Fruit fly (Drosophila melanogaster) whole organism, wandering third instar larva: ENCODE measurements around the gene CG7236.

Experiments
- Abd-B ChIP-seq: fragments of >200 bp; optimal IDR thresholded peaks from 2 replicates; lab custom pipeline; 2017; ENCODE audit warnings: missing biosample characterization, missing genetic modification characterization
- CG9705 ChIP-seq: fragments of 200-800 bp; sonication (Bioruptor generic); optimal IDR thresholded peaks from 2 replicates; lab custom pipeline; 2018; ENCODE audit warnings: missing biosample characterization, mild to moderate bottlenecking, missing genetic modification characterization
- CrebA ChIP-seq: fragments of 200-800 bp; sonication (Bioruptor generic); optimal IDR thresholded peaks from 2 replicates; lab custom pipeline; 2016; ENCODE audit warnings: missing biosample characterization, mild to moderate bottlenecking, missing genetic modification characterization, borderline replicate concordance
- Dfd ChIP-seq: fragments of >200 bp; optimal IDR thresholded peaks from 2 replicates; lab custom pipeline; 2017; ENCODE audit warnings: missing biosample characterization, missing genetic modification characterization
- Dif ChIP-seq: fragments of 200-275, 200-300 bp; sonication (Bioruptor generic); optimal IDR thresholded peaks from 2 replicates; lab custom pipeline; 2018; ENCODE audit warnings: missing biosample characterization, missing genetic modification characterization; ENCODE audit not compliant: partially characterized antibody
- HLH106 ChIP-seq: fragments of 200-800 bp; optimal IDR thresholded peaks from 3 replicates; lab custom pipeline; 2019; ENCODE audit warnings: missing biosample characterization, mild to moderate bottlenecking, missing genetic modification characterization, moderate library complexity
- Hnf4 ChIP-seq: fragments of 200-800 bp; sonication (Bioruptor generic); optimal IDR thresholded peaks from 2 replicates; lab custom pipeline; 2016; ENCODE audit warnings: missing biosample characterization, mild to moderate bottlenecking, missing genetic modification characterization
- Hr78 ChIP-seq: fragments of >200 bp; optimal IDR thresholded peaks from 2 replicates; lab custom pipeline; 2017; ENCODE audit warnings: missing biosample characterization, missing genetic modification characterization
- Hr83 ChIP-seq: fragments of 200-300 bp; sonication (Bioruptor generic); optimal IDR thresholded peaks from 2 replicates; lab custom pipeline; 2016; ENCODE audit warnings: missing biosample characterization, mild to moderate bottlenecking, missing genetic modification characterization, moderate library complexity; ENCODE audit not compliant: poor library complexity, severe bottlenecking
- N ChIP-seq: fragments of >200 bp; optimal IDR thresholded peaks from 2 replicates; lab custom pipeline; 2018; ENCODE audit warnings: missing biosample characterization, missing external identifiers, missing genetic modification characterization
- OdsH ChIP-seq: fragments of 200-800 bp; sonication (Bioruptor generic); optimal IDR thresholded peaks from 2 replicates; lab custom pipeline; 2016; ENCODE audit warnings: missing biosample characterization, mild to moderate bottlenecking, missing genetic modification characterization
- Rel ChIP-seq, 2 experiments: fragments of 200-800 bp; sonication (Bioruptor generic) in 1 of 2; optimal IDR thresholded peaks; 2 replicates in 1 of 2; 3 replicates in 1 of 2; lab custom pipeline; 2016 to 2019; ENCODE audit warnings: mild to moderate bottlenecking in 2 of 2, missing biosample characterization in 2 of 2, missing genetic modification characterization in 2 of 2, moderate library complexity in 1 of 2
- Sp1 ChIP-seq: fragments of 200-800 bp; sonication (Bioruptor generic); optimal IDR thresholded peaks from 3 replicates; lab custom pipeline; 2019; ENCODE audit warnings: missing biosample characterization, mild to moderate bottlenecking, missing genetic modification characterization, moderate library complexity
- Vsx2 ChIP-seq: fragments of 200-300, 225-300 bp; sonication (Bioruptor generic); optimal IDR thresholded peaks from 2 replicates; lab custom pipeline; 2018; ENCODE audit warnings: missing biosample characterization, missing genetic modification characterization; ENCODE audit not compliant: partially characterized antibody
- br ChIP-seq: fragments of 200-800 bp; sonication (Bioruptor generic); optimal IDR thresholded peaks from 2 replicates; lab custom pipeline; 2016; ENCODE audit warnings: missing biosample characterization, missing genetic modification characterization
- dl ChIP-seq, 2 experiments: fragments of 175-275, 200-275 bp in 1 of 2; fragments of 200-275 bp in 1 of 2; sonication (Bioruptor generic); optimal IDR thresholded peaks; lab custom pipeline; 2018; ENCODE audit warnings: mild to moderate bottlenecking in 2 of 2, missing biosample characterization in 2 of 2, missing genetic modification characterization in 2 of 2, moderate library complexity in 2 of 2; ENCODE audit not compliant: partially characterized antibody in 2 of 2, insufficient read depth in 1 of 2
- dmrt93B ChIP-seq: fragments of 200-800 bp; sonication (Bioruptor generic); optimal IDR thresholded peaks from 2 replicates; lab custom pipeline; 2018; ENCODE audit warnings: missing biosample characterization, mild to moderate bottlenecking, missing genetic modification characterization
- dsf ChIP-seq: sonication (Bioruptor generic); optimal IDR thresholded peaks from 2 replicates; lab custom pipeline; 2016; ENCODE audit warnings: missing biosample characterization, missing genetic modification characterization, borderline replicate concordance
- ey ChIP-seq: fragments of 200-800 bp; sonication (Bioruptor generic); optimal IDR thresholded peaks from 2 replicates; lab custom pipeline; 2016; ENCODE audit warnings: missing biosample characterization, missing genetic modification characterization
- fru ChIP-seq: fragments of 200-800 bp; sonication (Bioruptor generic); optimal IDR thresholded peaks from 3 replicates; lab custom pipeline; 2016; ENCODE audit warnings: missing biosample characterization, mild to moderate bottlenecking, missing genetic modification characterization
- h ChIP-seq: fragments of 200-800 bp; sonication (Bioruptor generic); optimal IDR thresholded peaks from 3 replicates; lab custom pipeline; 2016; ENCODE audit warnings: missing biosample characterization, mild to moderate bottlenecking, missing genetic modification characterization
- jim ChIP-seq: fragments of 175-275, 200-325 bp; sonication (Bioruptor generic); optimal IDR thresholded peaks from 2 replicates; lab custom pipeline; 2016; ENCODE audit warnings: missing biosample characterization, mild to moderate bottlenecking, missing genetic modification characterization
- lola ChIP-seq: fragments of >200 bp; optimal IDR thresholded peaks from 2 replicates; lab custom pipeline; 2017; ENCODE audit warnings: missing biosample characterization, missing genetic modification characterization
- pan ChIP-seq: fragments of >200 bp; optimal IDR thresholded peaks from 2 replicates; lab custom pipeline; 2017
- psq ChIP-seq: fragments of 200-800 bp; sonication (Bioruptor generic); optimal IDR thresholded peaks from 3 replicates; lab custom pipeline; 2017; ENCODE audit warnings: missing biosample characterization, mild to moderate bottlenecking, missing genetic modification characterization, moderate library complexity
- rgr ChIP-seq: fragments of 200-800 bp; sonication (Bioruptor generic); optimal IDR thresholded peaks from 3 replicates; lab custom pipeline; 2016; ENCODE audit warnings: missing biosample characterization, mild to moderate bottlenecking, missing genetic modification characterization
- sv ChIP-seq: fragments of 200-800 bp; sonication (Bioruptor generic); optimal IDR thresholded peaks from 3 replicates; lab custom pipeline; 2016; ENCODE audit warnings: missing biosample characterization, missing genetic modification characterization
- tai ChIP-seq: sonication (Bioruptor generic); optimal IDR thresholded peaks from 2 replicates; lab custom pipeline; 2016; ENCODE audit warnings: missing biosample characterization, missing genetic modification characterization
- usp ChIP-seq: fragments of >200 bp; optimal IDR thresholded peaks from 2 replicates; lab custom pipeline; 2017; ENCODE audit warnings: missing biosample characterization, missing genetic modification characterization
- woc ChIP-seq: sonication (Bioruptor generic); optimal IDR thresholded peaks from 2 replicates; lab custom pipeline; 2016; ENCODE audit warnings: missing biosample characterization, mild to moderate bottlenecking, missing genetic modification characterization

Gene CG7236

DNA sequence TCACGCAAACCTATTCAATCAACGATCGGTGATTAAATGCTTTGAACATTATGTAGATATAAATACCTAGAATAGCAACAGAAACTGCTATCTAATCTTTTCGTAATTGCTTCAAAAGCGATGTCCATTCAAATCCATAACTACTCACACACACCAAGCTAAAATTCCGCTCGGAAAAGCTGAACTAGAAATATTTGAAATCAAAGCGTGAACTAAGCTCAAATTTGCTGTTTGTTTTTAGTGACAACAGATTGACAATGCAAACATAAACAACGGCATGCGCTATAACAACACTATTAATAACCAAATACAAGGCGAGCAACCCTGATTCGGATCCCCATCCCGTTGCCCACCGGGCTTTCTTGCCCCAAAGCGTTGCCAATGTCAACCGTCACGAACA, at the start of gene CG7236:
CG7236 (plus strand) TSS at position 301 of the 400 bp plus-strand sequence.
- TF ChIP-seq Hr78 (GFP tag; lab: Kevin White, UChicago) (no peak), dsf (GFP tag; lab: Kevin White, UChicago) (no peak), tai (GFP tag; lab: Kevin White, UChicago) (no peak), pan (lab: Kevin White, UChicago) (no peak), Vsx2 (GFP tag; lab: Kevin White, UChicago) (no peak), psq (GFP tag; lab: Kevin White, UChicago) (no peak)

DNA sequence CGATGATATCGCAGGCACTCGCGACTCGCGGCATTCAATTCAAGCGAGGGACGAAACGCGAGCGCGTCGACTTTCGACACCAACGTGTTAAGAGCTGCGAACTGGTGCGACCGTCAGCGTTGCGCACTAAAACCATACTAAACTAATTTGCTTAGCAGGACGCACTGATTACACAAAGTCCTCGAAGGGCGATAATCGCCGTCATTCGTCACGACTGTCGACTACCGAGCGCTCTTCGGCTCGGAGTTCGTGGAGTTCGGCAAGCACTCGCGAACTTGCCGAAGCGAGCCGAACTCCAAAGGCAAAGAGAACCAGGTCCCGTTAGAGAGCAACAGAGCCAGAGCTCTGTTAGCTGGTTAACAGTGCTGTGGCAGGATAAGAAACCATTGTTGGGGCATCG, 47.8 kb upstream of the CG7236 start, which contains the start of gene DIP-theta:
DIP-theta (minus strand) TSS at position 146 of the 400 bp plus-strand sequence.
- TF ChIP-seq Dif (no peak), dmrt93B (no peak), Dfd (GFP tag; lab: Kevin White, UChicago) (no peak), dsf (GFP tag; lab: Kevin White, UChicago) (no peak), Hr78 (GFP tag; lab: Kevin White, UChicago) (no peak), rgr (GFP tag; lab: Kevin White, UChicago) (no peak), Hr83 (GFP tag; lab: Kevin White, UChicago) (no peak), dl (GFP tag; optimal IDR thresholded peaks at IDR 0.05; lab: Kevin White, UChicago; ENCODE audit: insufficient read depth in 1 of 2, partially characterized antibody in 2 of 2) (no peak), woc (no peak), fru (GFP tag; lab: Kevin White, UChicago) (no peak), Hnf4 (GFP tag; lab: Kevin White, UChicago) (no peak), sv (GFP tag; lab: Kevin White, UChicago) (no peak), usp (GFP tag; lab: Kevin White, UChicago) (no peak)

DNA sequence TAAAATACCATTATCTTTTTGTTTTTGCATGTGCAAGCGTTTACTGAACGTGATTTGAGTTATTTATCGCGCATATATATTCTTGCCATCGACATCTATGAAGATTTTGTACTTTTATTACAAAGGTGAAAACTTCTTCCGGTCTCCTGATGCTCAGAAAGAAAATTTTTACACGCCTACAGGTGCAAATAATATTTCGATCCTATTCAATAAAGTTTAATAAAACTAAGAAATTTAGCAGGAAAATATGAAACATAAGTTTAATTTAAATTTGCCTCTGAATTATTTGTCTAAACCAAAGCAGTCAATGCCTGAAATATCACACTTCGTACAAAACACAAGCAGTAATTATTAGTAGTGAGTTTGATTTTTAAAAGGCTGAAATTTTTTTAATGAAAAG, 43.6 kb upstream of the CG7236 start, which contains the start of gene Hsp60C:
Hsp60C (plus strand) TSS at position 301 of the 400 bp plus-strand sequence.
- TF ChIP-seq h (no peak), jim (no peak), OdsH (GFP tag; lab: Kevin White, UChicago) (no peak), dl (GFP tag; optimal IDR thresholded peaks at IDR 0.05; lab: Kevin White, UChicago; ENCODE audit: insufficient read depth in 1 of 2, partially characterized antibody in 2 of 2) (no peak), Dif (no peak), CrebA (no peak), Rel (GFP tag; optimal IDR thresholded peaks at IDR 0.05; lab: Kevin White, UChicago) (no peak), Rel (tag; optimal IDR thresholded peaks at IDR 0.05; lab: Kevin White, UChicago) (no peak), br (GFP tag; lab: Kevin White, UChicago) (no peak), CG9705 (no peak), ey (no peak), psq (GFP tag; lab: Kevin White, UChicago) (no peak)

DNA sequence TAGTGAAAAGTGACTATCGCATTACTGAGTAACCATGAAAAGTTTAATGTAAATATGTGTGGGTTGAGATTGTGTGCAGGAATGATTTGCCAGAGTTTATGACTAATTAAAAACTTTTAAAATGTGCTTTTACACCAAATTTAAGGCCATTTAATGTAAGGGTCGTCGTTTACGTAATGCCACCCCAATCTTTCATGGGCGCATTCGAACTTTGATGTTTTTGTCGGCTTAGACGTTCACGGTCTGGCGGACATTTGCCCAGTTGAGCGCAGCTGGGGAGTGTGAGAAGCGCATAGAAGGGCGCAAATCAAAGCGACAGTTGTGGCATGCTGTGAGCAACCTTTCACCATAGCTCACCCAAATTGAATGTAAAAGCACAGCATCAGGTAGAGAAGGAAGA, 27.9 kb upstream of the CG7236 start, which contains the start of gene CG12511:
CG12511 (plus strand) TSS at position 301 of the 400 bp plus-strand sequence.
- no peak for TF ChIP-seq br (GFP tag; lab: Kevin White, UChicago)
- TF ChIP-seq sv (GFP tag; lab: Kevin White, UChicago), result no peak
- TF ChIP-seq Dif, result no peak
- no peak for TF ChIP-seq psq (GFP tag; lab: Kevin White, UChicago)
- no peak for TF ChIP-seq Hr78 (GFP tag; lab: Kevin White, UChicago)
- TF ChIP-seq woc, result no peak
- TF ChIP-seq HLH106 (tag; lab: Kevin White, UChicago), result no peak
- no peak for TF ChIP-seq N (GFP tag; lab: Kevin White, UChicago)
- TF ChIP-seq OdsH (GFP tag; lab: Kevin White, UChicago), result no peak

DNA sequence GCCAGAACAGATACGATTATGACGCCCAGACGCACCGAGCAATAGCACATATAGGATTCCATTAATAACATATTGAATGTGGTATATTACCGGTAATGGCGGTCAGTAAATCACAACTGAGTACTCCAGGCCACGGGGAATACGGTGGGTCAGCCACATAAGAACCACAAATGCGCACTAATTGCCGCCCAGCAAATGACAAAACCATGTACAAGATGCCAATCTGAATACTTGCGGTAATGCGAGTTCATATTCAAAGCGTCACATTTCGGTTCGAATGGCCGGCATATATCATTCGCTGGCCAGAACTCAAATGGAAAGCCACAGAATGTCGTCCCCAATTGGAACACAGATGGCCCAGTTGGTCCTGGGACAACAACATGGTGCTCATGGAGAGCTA, 10.4 kb downstream of the CG7236 start, which contains the start of the genes CG14007 and CG34011:
CG14007 (minus strand) TSS at position 101 of the 400 bp plus-strand sequence.
CG34011 (plus strand) TSS at position 122 of the 400 bp plus-strand sequence.
- TF ChIP-seq ey, result no peak
- TF ChIP-seq OdsH (GFP tag; lab: Kevin White, UChicago), result no peak
- TF ChIP-seq h, result no peak
- TF ChIP-seq Sp1 (GFP tag; lab: Kevin White, UChicago), result no peak
- TF ChIP-seq HLH106 (tag; lab: Kevin White, UChicago), result no peak
- no peak for TF ChIP-seq CrebA
- TF ChIP-seq N (GFP tag; lab: Kevin White, UChicago), result no peak
- TF ChIP-seq Rel (GFP tag; optimal IDR thresholded peaks at IDR 0.05; lab: Kevin White, UChicago), result no peak
- TF ChIP-seq Rel (tag; optimal IDR thresholded peaks at IDR 0.05; lab: Kevin White, UChicago), result no peak
- no peak for TF ChIP-seq Hr78 (GFP tag; lab: Kevin White, UChicago)
- no peak for TF ChIP-seq pan (lab: Kevin White, UChicago)
- TF ChIP-seq woc, result no peak
- TF ChIP-seq Abd-B (GFP tag; lab: Kevin White, UChicago), result no peak
- TF ChIP-seq fru (GFP tag; lab: Kevin White, UChicago), result no peak
- TF ChIP-seq lola, result no peak
- no peak for TF ChIP-seq dmrt93B
- no peak for TF ChIP-seq dsf (GFP tag; lab: Kevin White, UChicago)
- no peak for TF ChIP-seq usp (GFP tag; lab: Kevin White, UChicago)
- TF ChIP-seq, all 38 proteins: peak for 0
